Fruit fly (Drosophila melanogaster) whole organism, adult: Measurements from ENCODE around the gene CG7460.

Experiments
- CG11617 ChIP-seq: fragments of 200-800 bp; sonication (Bioruptor generic); optimal IDR thresholded peaks from 2 replicates; lab custom pipeline; 2017; ENCODE audit warnings: mild to moderate bottlenecking, missing biosample characterization, missing genetic modification reagents, missing genetic modification characterization
- CG5204 ChIP-seq: fragments of 200-800 bp; sonication (Bioruptor generic); optimal IDR thresholded peaks from 2 replicates; lab custom pipeline; 2016; ENCODE audit warnings: missing biosample characterization, missing genetic modification characterization
- CG7045 ChIP-seq: fragments of 200-800 bp; sonication (Bioruptor generic); optimal IDR thresholded peaks from 2 replicates; lab custom pipeline; 2017; ENCODE audit warnings: missing biosample characterization, mild to moderate bottlenecking, missing genetic modification characterization
- Clk ChIP-seq: fragments of 200-800 bp; sonication (Bioruptor generic); optimal IDR thresholded peaks from 2 replicates; lab custom pipeline; 2017; ENCODE audit warnings: missing biosample characterization, missing genetic modification characterization
- Crg-1 ChIP-seq: fragments of 200-800 bp; sonication (Bioruptor generic); optimal IDR thresholded peaks from 2 replicates; lab custom pipeline; 2016; ENCODE audit warnings: missing biosample characterization, missing genetic modification characterization
- Mnt ChIP-seq: fragments of 200-800 bp; sonication (Bioruptor generic); optimal IDR thresholded peaks from 2 replicates; lab custom pipeline; 2016; ENCODE audit warnings: missing biosample characterization, mild to moderate bottlenecking, missing genetic modification characterization
- bab1 ChIP-seq: fragments of 200-800 bp; sonication (Bioruptor generic); optimal IDR thresholded peaks from 3 replicates; lab custom pipeline; 2019; ENCODE audit warnings: missing biosample characterization, mild to moderate bottlenecking, missing genetic modification characterization, moderate library complexity
- cic ChIP-seq: fragments of 200-800 bp; sonication (Bioruptor generic); optimal IDR thresholded peaks from 2 replicates; lab custom pipeline; 2017; ENCODE audit warnings: missing biosample characterization, mild to moderate bottlenecking, missing genetic modification characterization, moderate library complexity
- cnc ChIP-seq, 2 experiments: fragments of >200 bp; optimal IDR thresholded peaks; 2 replicates each; lab custom pipeline; 2017
- kay ChIP-seq: fragments of 200-800 bp; sonication (Bioruptor generic); peaks from one replicate; lab custom pipeline; 2016; ENCODE audit warnings: missing biosample characterization, missing genetic modification characterization, borderline replicate concordance
- ovo ChIP-seq: fragments of 200-800 bp; sonication (Bioruptor generic); optimal IDR thresholded peaks from 2 replicates; lab custom pipeline; 2016; ENCODE audit warnings: missing biosample characterization, missing genetic modification characterization
- toe ChIP-seq: fragments of 200-800 bp; sonication (Bioruptor generic); optimal IDR thresholded peaks from 2 replicates; lab custom pipeline; 2016; ENCODE audit warnings: missing biosample characterization, missing genetic modification characterization

- TF ChIP-seq CG5204 (GFP tag; lab: Kevin White, UChicago) = no peak
- TF ChIP-seq toe (GFP tag; lab: Kevin White, UChicago) = no peak
- no peak for TF ChIP-seq cic (GFP tag; lab: Kevin White, UChicago)
- no peak for TF ChIP-seq CG7045 (GFP tag; lab: Kevin White, UChicago)
- TF ChIP-seq bab1 (GFP tag; lab: Kevin White, UChicago) = no peak
- no peak for TF ChIP-seq kay (GFP tag; lab: Kevin White, UChicago)
- TF ChIP-seq ovo = no peak
- no peak for TF ChIP-seq Crg-1 (GFP tag; lab: Kevin White, UChicago)
- TF ChIP-seq Mnt (GFP tag; lab: Kevin White, UChicago) = no peak
- TF ChIP-seq cnc (optimal IDR thresholded peaks at IDR 0.05; lab: Kevin White, UChicago) = no peak
- TF ChIP-seq CG11617 (GFP tag; lab: Kevin White, UChicago) = no peak
- no peak for TF ChIP-seq Clk (GFP tag; lab: Kevin White, UChicago)
Observed at dm6 chr3L:17791067-17791466, 50.7 kb downstream of the CG7460 start.
